Worm (Caenorhabditis elegans) whole organism, dauer: ENCODE data around the gene srt-38.
"Not testable (repeated sequence)": the region's sequence is repeated elsewhere in the genome, so short reads cannot be mapped to it uniquely, and the experiment has no call there.

ENCODE experiments used
- unc-62 ChIP-seq: sonication (generic microtip); optimal IDR thresholded peaks from 2 replicates; lab custom pipeline; 2017; ENCODE audit warnings: missing biosample characterization, missing genetic modification reagents, missing genetic modification characterization

The srt-38 gene

ce11 chrV:4271258-4271657, at the start of gene srt-38:
TSS of gene srt-38 (minus strand) at chrV:4271358.
- not testable (repeated sequence) for TF ChIP-seq unc-62 (GFP tag; lab: Kevin White, UChicago)

- TF ChIP-seq unc-62 (GFP tag; lab: Kevin White, UChicago): no peak
Measured at ce11 chrV:4319867-4320266, 48.7 kb upstream of the srt-38 start, which contains the start of gene ZC132.9. TSS of gene ZC132.9 (minus strand) at chrV:4319967.

- TF ChIP-seq unc-62 (GFP tag; lab: Kevin White, UChicago): no peak
Measured at ce11 chrV:4315057-4315456, 43.9 kb upstream of the srt-38 start, which contains the start of gene srh-192. TSS of gene srh-192 (minus strand) at chrV:4315157.

ce11 chrV:4304240-4304639, 33.1 kb upstream of the srt-38 start:
- TF ChIP-seq unc-62 (GFP tag; lab: Kevin White, UChicago): no peak

- no peak for TF ChIP-seq unc-62 (GFP tag; lab: Kevin White, UChicago)
Measured at ce11 chrV:4303793-4304192, 32.6 kb upstream of the srt-38 start.

- TF ChIP-seq unc-62 (GFP tag; lab: Kevin White, UChicago): no peak
Measured at ce11 chrV:4302842-4303241, 31.7 kb upstream of the srt-38 start.

ce11 chrV:4299741-4300140, 28.6 kb upstream of the srt-38 start, which contains the start of gene ZC132.3:
TSS of gene ZC132.3 (minus strand) at chrV:4299841.
- TF ChIP-seq unc-62 (GFP tag; lab: Kevin White, UChicago): no peak

- no peak for TF ChIP-seq unc-62 (GFP tag; lab: Kevin White, UChicago)
Measured at ce11 chrV:4298579-4298978, 27.4 kb upstream of the srt-38 start, which contains the start of gene ZC132.11. TSS of gene ZC132.11 (minus strand) at chrV:4298679.

ce11 chrV:4295920-4296319, 24.8 kb upstream of the srt-38 start, which contains the start of gene F47D2.11:
TSS of gene F47D2.11 (minus strand) at chrV:4296020.
- no peak for TF ChIP-seq unc-62 (GFP tag; lab: Kevin White, UChicago)

ce11 chrV:4293425-4293824, 22.3 kb upstream of the srt-38 start, which contains the start of gene srh-194:
TSS of gene srh-194 (minus strand) at chrV:4293525.
- not testable (repeated sequence) for TF ChIP-seq unc-62 (GFP tag; lab: Kevin White, UChicago)

ce11 chrV:4290093-4290492, 18.9 kb upstream of the srt-38 start, which contains the start of gene srh-193:
TSS of gene srh-193 (minus strand) at chrV:4290193.
- TF ChIP-seq unc-62 (GFP tag; lab: Kevin White, UChicago): not testable (repeated sequence)

- not testable (repeated sequence) for TF ChIP-seq unc-62 (GFP tag; lab: Kevin White, UChicago)
Measured at ce11 chrV:4284737-4285136, 13.6 kb upstream of the srt-38 start, which contains the start of gene srt-19. TSS of gene srt-19 (plus strand) at chrV:4285037.

- TF ChIP-seq unc-62 (GFP tag; lab: Kevin White, UChicago): not testable (repeated sequence)
Measured at ce11 chrV:4281699-4282098, 10.5 kb upstream of the srt-38 start, which contains the start of gene srt-37. TSS of gene srt-37 (minus strand) at chrV:4281799.

- TF ChIP-seq unc-62 (GFP tag; lab: Kevin White, UChicago): not testable (repeated sequence)
Measured at ce11 chrV:4278735-4279134, 7.6 kb upstream of the srt-38 start, which contains the start of gene srt-20. TSS of gene srt-20 (minus strand) at chrV:4278835.

ce11 chrV:4273372-4273771, 2.2 kb upstream of the srt-38 start:
- no peak for TF ChIP-seq unc-62 (GFP tag; lab: Kevin White, UChicago)

- TF ChIP-seq unc-62 (GFP tag; lab: Kevin White, UChicago): not testable (repeated sequence)
Measured at ce11 chrV:4268213-4268612, 2.9 kb downstream of the srt-38 start, which contains the start of gene srt-36. TSS of gene srt-36 (minus strand) at chrV:4268313.

ce11 chrV:4264516-4264915, 6.6 kb downstream of the srt-38 start, which contains the start of gene srt-35:
TSS of gene srt-35 (minus strand) at chrV:4264616.
- no peak for TF ChIP-seq unc-62 (GFP tag; lab: Kevin White, UChicago)
